Worm (Caenorhabditis elegans) whole organism, young adult: ENCODE measurements around the gene snap-1.

Source experiments
- B0261.1 ChIP-seq: sonication (generic microtip); optimal IDR thresholded peaks from 2 replicates; lab custom pipeline; 2016; ENCODE audit warnings: mild to moderate bottlenecking, missing genetic modification characterization, moderate library complexity, missing compliant biosample characterization
- F22D6.2 ChIP-seq: sonication (generic microtip); optimal IDR thresholded peaks from 2 replicates; lab custom pipeline; 2016; ENCODE audit warnings: mild to moderate bottlenecking, missing genetic modification characterization, missing compliant biosample characterization
- F37B4.10 ChIP-seq: fragments of 200-800 bp; sonication (Bioruptor generic); IDR thresholded peaks from 2 replicates; pipeline ENCODE4 v1.3.6; 2022; ENCODE audit warnings: missing genetic modification characterization, missing compliant biosample characterization
- F49E8.2 ChIP-seq: sonication (generic microtip); optimal IDR thresholded peaks from 3 replicates; lab custom pipeline; 2017; ENCODE audit warnings: missing genetic modification characterization, mild to moderate bottlenecking, missing compliant biosample characterization, antibody characterized with exemption, moderate library complexity; ENCODE audit not compliant: insufficient read depth
- F57A8.1 ChIP-seq: fragments of 200-800 bp; sonication (Bioruptor generic); optimal IDR thresholded peaks from 2 replicates; lab custom pipeline; 2018; ENCODE audit warnings: mild to moderate bottlenecking, missing genetic modification characterization, moderate library complexity, missing compliant biosample characterization
- F57C9.4 ChIP-seq: sonication (generic microtip); optimal IDR thresholded peaks from 2 replicates; lab custom pipeline; 2017; ENCODE audit warnings: mild to moderate bottlenecking, missing genetic modification characterization, missing compliant biosample characterization
- K11D2.4 ChIP-seq: fragments of 200-800 bp; sonication (Bioruptor generic); IDR thresholded peaks from 2 replicates; pipeline ENCODE4 v1.3.6; 2022; ENCODE audit warnings: missing genetic modification reagents, missing genetic modification characterization, missing compliant biosample characterization
- K12H6.12 ChIP-seq: fragments of 200-800 bp; sonication (Bioruptor generic); optimal IDR thresholded peaks from 2 replicates; lab custom pipeline; 2018; ENCODE audit warnings: mild to moderate bottlenecking, missing genetic modification characterization, missing compliant biosample characterization
- T07F8.4 ChIP-seq: sonication (generic microtip); optimal IDR thresholded peaks from 2 replicates; lab custom pipeline; 2016; ENCODE audit warnings: mild to moderate bottlenecking, missing genetic modification characterization, moderate library complexity, missing compliant biosample characterization
- T26A5.8 ChIP-seq: sonication (generic microtip); optimal IDR thresholded peaks from 2 replicates; lab custom pipeline; 2016; ENCODE audit warnings: missing genetic modification characterization, missing compliant biosample characterization
- Y53G8AR.9 ChIP-seq: fragments of 200-800 bp; sonication (Bioruptor generic); conservative IDR thresholded peaks from 2 replicates; pipeline ENCODE4 v1.3.6; 2022; ENCODE audit warnings: missing genetic modification reagents, missing genetic modification characterization, missing compliant biosample characterization
- Y95B8A.8 ChIP-seq: fragments of 200-800 bp; sonication (Bioruptor generic); IDR thresholded peaks from 2 replicates; pipeline ENCODE4 v1.3.6; 2022; ENCODE audit warnings: missing genetic modification reagents, missing genetic modification characterization, missing compliant biosample characterization
- ZK185.1 ChIP-seq: sonication (generic microtip); optimal IDR thresholded peaks from 2 replicates; lab custom pipeline; 2016; ENCODE audit warnings: mild to moderate bottlenecking, missing genetic modification characterization, missing compliant biosample characterization; ENCODE audit not compliant: poor library complexity, severe bottlenecking
- ama-1 ChIP-seq, 3 experiments: fragments of 150-350 bp in 1 of 3; sonication (generic microtip) in 2 of 3; optimal IDR thresholded peaks; 2 replicates each; lab custom pipeline; 2014 to 2018; ENCODE audit warnings: missing biosample characterization in 2 of 3, missing genetic modification characterization in 2 of 3, missing genetic modification reagents in 2 of 3
- attf-6 ChIP-seq: fragments of 200-800 bp; sonication (Bioruptor generic); IDR thresholded peaks from 2 replicates; pipeline ENCODE4 v1.3.6; 2022; ENCODE audit warnings: missing genetic modification reagents, missing genetic modification characterization, missing compliant biosample characterization
- bed-1 ChIP-seq: fragments of 200-800 bp; sonication (Bioruptor generic); IDR thresholded peaks from 2 replicates; pipeline ENCODE4 v1.3.6; 2022; ENCODE audit warnings: missing genetic modification reagents, missing genetic modification characterization, missing compliant biosample characterization
- cebp-2 ChIP-seq: fragments of 200-800 bp; sonication (Bioruptor generic); IDR thresholded peaks from 2 replicates; pipeline ENCODE4 v1.3.6; 2022; ENCODE audit warnings: missing genetic modification characterization, missing compliant biosample characterization
- ceh-40 ChIP-seq: fragments of 200-800 bp; sonication (Bioruptor generic); IDR thresholded peaks from 2 replicates; pipeline ENCODE4 v1.3.6; 2022; ENCODE audit warnings: missing genetic modification characterization, missing compliant biosample characterization
- ceh-91 ChIP-seq: fragments of 200-800 bp; sonication (Bioruptor generic); IDR thresholded peaks from 2 replicates; pipeline ENCODE4 v1.3.6; 2022; ENCODE audit warnings: missing genetic modification reagents, missing genetic modification characterization, missing compliant biosample characterization
- dox-1 ChIP-seq: fragments of 200-800 bp; sonication (Bioruptor generic); IDR thresholded peaks from 2 replicates; pipeline ENCODE4 v1.3.6; 2022; ENCODE audit warnings: missing genetic modification reagents, missing genetic modification characterization, missing compliant biosample characterization
- efl-1 ChIP-seq: fragments of 150-350 bp; optimal IDR thresholded peaks from 2 replicates; lab custom pipeline; 2014; ENCODE audit warnings: missing biosample characterization, missing genetic modification reagents, missing genetic modification characterization
- egl-44 ChIP-seq: fragments of 200-800 bp; sonication (Bioruptor generic); IDR thresholded peaks from 2 replicates; pipeline ENCODE4 v1.3.6; 2022; ENCODE audit warnings: missing genetic modification reagents, missing genetic modification characterization, missing compliant biosample characterization
- egrh-3 ChIP-seq: fragments of 200-800 bp; sonication (Bioruptor generic); IDR thresholded peaks from 2 replicates; pipeline ENCODE4 v1.3.6; 2022; ENCODE audit warnings: missing genetic modification reagents, missing genetic modification characterization, missing compliant biosample characterization
- fkh-3 ChIP-seq: sonication (generic microtip); optimal IDR thresholded peaks from 2 replicates; lab custom pipeline; 2016; ENCODE audit warnings: mild to moderate bottlenecking, missing genetic modification characterization, missing compliant biosample characterization
- gei-17 ChIP-seq: fragments of 200-800 bp; sonication (Bioruptor generic); optimal IDR thresholded peaks from 2 replicates; lab custom pipeline; 2018; ENCODE audit warnings: mild to moderate bottlenecking, missing genetic modification characterization, missing compliant biosample characterization
- hlh-26 ChIP-seq: fragments of 200-800 bp; sonication (Bioruptor generic); conservative IDR thresholded peaks from 2 replicates; pipeline ENCODE4 v1.3.6; 2022; ENCODE audit warnings: missing genetic modification reagents, missing genetic modification characterization, missing compliant biosample characterization
- lir-1 ChIP-seq: fragments of 200-800 bp; sonication (Bioruptor generic); conservative IDR thresholded peaks from 2 replicates; pipeline ENCODE4 v1.3.6; 2022; ENCODE audit warnings: missing genetic modification reagents, missing genetic modification characterization, missing compliant biosample characterization
- lsl-1 ChIP-seq: fragments of 200-800 bp; sonication (Bioruptor generic); optimal IDR thresholded peaks from 2 replicates; lab custom pipeline; 2018; ENCODE audit warnings: mild to moderate bottlenecking, missing genetic modification characterization, moderate library complexity, missing compliant biosample characterization
- madf-10 ChIP-seq: sonication (generic microtip); optimal IDR thresholded peaks from 2 replicates; lab custom pipeline; 2016; ENCODE audit warnings: mild to moderate bottlenecking, missing genetic modification characterization, missing compliant biosample characterization
- madf-6 ChIP-seq: fragments of 200-800 bp; sonication (Bioruptor generic); IDR thresholded peaks from 2 replicates; pipeline ENCODE4 v1.3.6; 2022; ENCODE audit warnings: missing genetic modification reagents, missing genetic modification characterization, missing compliant biosample characterization
- mcd-1 ChIP-seq: fragments of 200-800 bp; sonication (Bioruptor generic); IDR thresholded peaks from 2 replicates; pipeline ENCODE4 v1.3.6; 2022; ENCODE audit warnings: missing genetic modification reagents, missing genetic modification characterization, missing compliant biosample characterization
- nfya-1 ChIP-seq: sonication (generic microtip); optimal IDR thresholded peaks from 2 replicates; lab custom pipeline; 2017; ENCODE audit warnings: antibody characterized with exemption, missing compliant biosample characterization, missing genetic modification characterization, borderline replicate concordance; ENCODE audit not compliant: insufficient read depth
- nfya-2 ChIP-seq: fragments of 200-800 bp; sonication (Bioruptor generic); IDR thresholded peaks from 2 replicates; pipeline ENCODE4 v1.3.6; 2022; ENCODE audit warnings: missing genetic modification reagents, missing genetic modification characterization, missing compliant biosample characterization
- nfyb-1 ChIP-seq: fragments of 200-800 bp; sonication (Bioruptor generic); IDR thresholded peaks from 2 replicates; pipeline ENCODE4 v1.3.6; 2022; ENCODE audit warnings: missing genetic modification reagents, missing genetic modification characterization, missing compliant biosample characterization
- nhr-27 ChIP-seq: fragments of 200-800 bp; sonication (Bioruptor generic); optimal IDR thresholded peaks from 2 replicates; lab custom pipeline; 2018; ENCODE audit warnings: mild to moderate bottlenecking, missing genetic modification characterization, moderate library complexity, missing compliant biosample characterization
- nhr-90 ChIP-seq: sonication (generic microtip); optimal IDR thresholded peaks from 2 replicates; lab custom pipeline; 2016; ENCODE audit warnings: missing genotype, mild to moderate bottlenecking, missing genetic modification characterization, missing compliant biosample characterization
- rcor-1 ChIP-seq: fragments of 200-800 bp; sonication (Bioruptor generic); IDR thresholded peaks from 2 replicates; pipeline ENCODE4 v1.3.6; 2022; ENCODE audit warnings: missing genetic modification reagents, missing genetic modification characterization, missing compliant biosample characterization
- snpc-4 ChIP-seq, 5 experiments: fragments of 150-350 bp in 1 of 5; sonication (generic microtip) in 4 of 5; optimal IDR thresholded peaks; 2 replicates each; lab custom pipeline; 2014 to 2018; ENCODE audit warnings: missing genetic modification characterization in 5 of 5, missing biosample characterization in 3 of 5, antibody characterized with exemption in 2 of 5, mild to moderate bottlenecking in 2 of 5, missing compliant biosample characterization in 2 of 5, missing genotype in 2 of 5, moderate library complexity in 2 of 5, missing genetic modification reagents in 1 of 5
- somi-1 ChIP-seq: fragments of 200-800 bp; sonication (Bioruptor generic); optimal IDR thresholded peaks from 2 replicates; lab custom pipeline; 2018; ENCODE audit warnings: mild to moderate bottlenecking, missing genetic modification characterization, missing compliant biosample characterization
- sptf-2 ChIP-seq: fragments of 200-800 bp; sonication (Bioruptor generic); optimal IDR thresholded peaks from 2 replicates; lab custom pipeline; 2018; ENCODE audit warnings: mild to moderate bottlenecking, missing genetic modification characterization, missing compliant biosample characterization
- tbp1 ChIP-seq: fragments of 200-800 bp; sonication (Bioruptor generic); optimal IDR thresholded peaks from 2 replicates; lab custom pipeline; 2018; ENCODE audit warnings: mild to moderate bottlenecking, missing genetic modification characterization, missing compliant biosample characterization
- tbx-9 ChIP-seq: sonication (generic microtip); optimal IDR thresholded peaks from 2 replicates; lab custom pipeline; 2016; ENCODE audit warnings: borderline replicate concordance, missing genetic modification characterization, inconsistent platforms, missing compliant biosample characterization
- zfh-2 ChIP-seq: fragments of 200-800 bp; sonication (Bioruptor generic); conservative IDR thresholded peaks from 2 replicates; pipeline ENCODE4 v1.3.6; 2022; ENCODE audit warnings: missing genetic modification reagents, missing genetic modification characterization, missing compliant biosample characterization
- ztf-25 ChIP-seq: fragments of 200-800 bp; sonication (Bioruptor generic); IDR thresholded peaks from 2 replicates; pipeline ENCODE4 v1.3.6; 2022; ENCODE audit warnings: missing genetic modification reagents, missing genetic modification characterization, missing compliant biosample characterization
- ztf-6 ChIP-seq: fragments of 200-800 bp; sonication (Bioruptor generic); IDR thresholded peaks from 2 replicates; pipeline ENCODE4 v1.3.6; 2022; ENCODE audit warnings: missing genetic modification reagents, missing genetic modification characterization, missing compliant biosample characterization

snap-1 gene

DNA sequence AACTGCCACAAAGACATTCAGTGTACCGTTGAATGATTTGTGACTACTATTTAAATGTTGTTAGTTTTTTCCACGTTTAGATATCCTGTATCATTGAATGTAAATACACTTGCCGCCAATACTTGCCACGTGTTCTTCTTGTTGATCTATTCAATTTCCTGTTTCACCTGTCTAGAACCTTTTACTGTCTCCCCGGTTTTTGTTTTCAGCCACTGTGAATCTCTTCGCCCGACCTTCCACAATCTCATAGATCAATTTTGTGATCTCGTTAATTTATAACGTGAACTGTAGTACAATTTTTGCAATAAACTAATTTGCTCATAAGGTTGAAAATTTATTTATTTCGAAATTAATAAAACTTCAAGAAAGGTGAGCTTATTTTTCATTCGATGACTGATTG lies 14.9 kb downstream of the snap-1 start, which contains the start of gene D1014.13:
D1014.13 (plus strand) TSS at position 301 of the 400 bp plus-strand sequence.
- TF ChIP-seq nhr-27 (no peak), nfya-1 (tag; lab: Kevin White, UChicago) (no peak), K11D2.4 (no peak), attf-6 (GFP tag; lab: Robert Waterston, UW) (no peak), nhr-90 (tag; lab: Kevin White, UChicago) (no peak), rcor-1 (GFP tag; lab: Robert Waterston, UW) (no peak), nfyb-1 (no peak), Y53G8AR.9 (GFP tag; lab: Robert Waterston, UW) (no peak), K12H6.12 (tag; lab: Kevin White, UChicago) (no peak), hlh-26 (GFP tag; lab: Robert Waterston, UW) (no peak), zfh-2 (no peak)

DNA sequence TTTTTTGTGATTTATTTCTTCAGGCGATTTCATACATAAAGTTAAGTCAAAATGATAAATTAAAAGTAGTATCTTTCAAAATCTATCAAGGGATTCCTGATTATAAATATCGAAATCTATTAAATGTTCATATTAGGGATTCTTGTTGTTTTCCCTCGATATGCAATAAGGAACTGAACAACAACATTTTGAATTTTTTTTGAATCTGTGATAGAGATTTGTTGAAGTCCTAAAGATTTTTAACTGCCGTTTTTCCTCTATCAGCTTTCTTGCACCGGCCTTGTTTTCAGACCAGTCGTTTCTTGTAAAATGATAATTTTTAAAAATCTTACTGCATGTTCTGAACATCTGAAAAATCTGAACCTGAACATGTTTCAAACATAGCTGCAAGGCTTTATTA lies 25.3 kb downstream of the snap-1 start:
- no peak for TF ChIP-seq dox-1 (GFP tag; lab: Robert Waterston, UW)
- no peak for TF ChIP-seq tbx-9 (tag; lab: Kevin White, UChicago)
- TF ChIP-seq lsl-1, result no peak
- no peak for TF ChIP-seq B0261.1 (tag; lab: Kevin White, UChicago)
- TF ChIP-seq Y95B8A.8, result no peak
- no peak for TF ChIP-seq ztf-25 (GFP tag; lab: Robert Waterston, UW)
- no peak for TF ChIP-seq gei-17 (GFP tag; lab: Kevin White, UChicago)
- no peak for TF ChIP-seq mcd-1 (GFP tag; lab: Robert Waterston, UW)
- TF ChIP-seq F57A8.1, result no peak
- no peak for TF ChIP-seq T26A5.8 (tag; lab: Kevin White, UChicago)
- no peak for TF ChIP-seq efl-1 (GFP tag; lab: Kevin White, UChicago)
- no peak for TF ChIP-seq somi-1 (GFP tag; lab: Kevin White, UChicago)
- TF ChIP-seq ceh-91 (GFP tag; lab: Robert Waterston, UW), result no peak
- TF ChIP-seq ztf-6 (GFP tag; lab: Robert Waterston, UW), result no peak
- no peak for TF ChIP-seq snpc-4 (GFP tag; optimal IDR thresholded peaks at IDR 0.05; lab: Kevin White, UChicago)
- no peak for TF ChIP-seq snpc-4 (tag; optimal IDR thresholded peaks at IDR 0.05; lab: Kevin White, UChicago)

DNA sequence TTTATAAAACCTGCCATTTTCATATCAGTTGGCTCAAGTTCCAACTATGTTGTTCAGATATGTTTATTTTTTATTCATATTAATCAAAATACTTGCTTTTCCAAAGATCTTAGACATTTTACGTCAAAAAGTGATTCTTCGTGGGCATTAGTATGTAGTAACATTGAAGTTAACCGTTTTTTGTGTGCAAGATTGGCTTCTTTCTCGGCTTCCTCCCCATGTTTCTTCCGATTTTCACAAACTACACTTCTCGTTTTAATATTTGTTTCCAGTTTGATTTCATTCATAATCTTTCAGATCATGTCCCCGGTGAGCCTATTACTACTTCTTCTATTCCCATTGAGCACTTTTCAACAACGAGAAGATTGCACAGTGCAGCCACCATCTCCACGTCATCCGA lies 27.0 kb downstream of the snap-1 start, which contains the start of gene sul-2:
sul-2 (plus strand) TSS at position 301 of the 400 bp plus-strand sequence.
- TF ChIP-seq egl-44 (GFP tag; lab: Robert Waterston, UW) (no peak), egrh-3 (GFP tag; lab: Robert Waterston, UW) (no peak), madf-6 (no peak), tbp1 (GFP tag; lab: Kevin White, UChicago) (no peak), T07F8.4 (no peak), attf-6 (GFP tag; lab: Robert Waterston, UW) (no peak), nfya-2 (GFP tag; lab: Robert Waterston, UW) (no peak), F37B4.10 (GFP tag; lab: Robert Waterston, UW) (no peak), F57C9.4 (tag; lab: Kevin White, UChicago) (no peak)

DNA sequence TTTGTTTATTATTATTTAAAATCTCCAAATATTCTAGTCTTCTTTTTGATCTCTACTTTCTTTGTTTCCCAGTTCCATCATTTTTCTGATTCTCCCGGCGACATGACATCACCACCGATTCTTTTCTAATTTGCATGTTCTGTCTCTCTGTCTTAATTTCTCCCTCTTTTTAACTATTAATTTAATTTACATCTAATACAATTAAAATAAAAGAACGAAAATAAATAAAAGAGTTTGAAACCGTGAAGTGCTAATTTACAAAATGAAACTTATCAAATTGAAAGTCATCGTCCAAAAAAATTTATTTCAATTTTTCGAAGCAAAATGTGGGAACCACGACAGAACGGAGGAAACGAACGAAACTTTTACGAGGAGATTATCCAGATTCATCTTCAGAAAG lies 29.2 kb downstream of the snap-1 start, which contains the start of gene F20D6.6:
F20D6.6 (plus strand) TSS at position 301 of the 400 bp plus-strand sequence.
- TF ChIP-seq lir-1 (GFP tag; lab: Robert Waterston, UW) (no peak), nhr-90 (tag; lab: Kevin White, UChicago) (no peak), sptf-2 (GFP tag; lab: Kevin White, UChicago) (no peak), madf-10 (tag; lab: Kevin White, UChicago) (no peak), ceh-91 (GFP tag; lab: Robert Waterston, UW) (no peak), ceh-40 (GFP tag; lab: Robert Waterston, UW) (no peak), fkh-3 (tag; lab: Kevin White, UChicago) (no peak), F22D6.2 (no peak), K11D2.4 (no peak), egrh-3 (GFP tag; lab: Robert Waterston, UW) (no peak), F49E8.2 (tag; lab: Kevin White, UChicago) (no peak), bed-1 (GFP tag; lab: Robert Waterston, UW) (no peak), cebp-2 (no peak), ama-1 (optimal IDR thresholded peaks at IDR 0.05; lab: Kevin White, UChicago) (no peak), ama-1 (GFP tag; optimal IDR thresholded peaks at IDR 0.05; lab: Kevin White, UChicago) (no peak), ZK185.1 (tag; lab: Kevin White, UChicago) (no peak)
